Worm (Caenorhabditis elegans) whole organism, L2 larva: ENCODE data around the gene srg-6.

Experiments
- C34F6.9 ChIP-seq: fragments of 150-350 bp; optimal IDR thresholded peaks from 2 replicates; lab custom pipeline; 2014; ENCODE audit warnings: missing biosample characterization, missing genetic modification characterization
- R02D3.7 ChIP-seq: fragments of 150-350 bp; optimal IDR thresholded peaks from 2 replicates; lab custom pipeline; 2014; ENCODE audit warnings: missing biosample characterization, missing genetic modification characterization
- Y55F3AM.14 ChIP-seq: fragments of 200-800 bp; sonication (Bioruptor generic); optimal IDR thresholded peaks from 2 replicates; lab custom pipeline; 2018; ENCODE audit warnings: mild to moderate bottlenecking, missing genetic modification characterization, missing compliant biosample characterization
- ZK546.5 ChIP-seq: sonication (generic microtip); optimal IDR thresholded peaks from 2 replicates; lab custom pipeline; 2017; ENCODE audit warnings: missing biosample characterization, missing genetic modification characterization
- alr-1 ChIP-seq: fragments of 150-350 bp; optimal IDR thresholded peaks from 2 replicates; lab custom pipeline; 2014; ENCODE audit warnings: missing biosample characterization, missing genetic modification characterization
- aly-2 ChIP-seq: fragments of 150-350 bp; optimal IDR thresholded peaks from 2 replicates; lab custom pipeline; 2014; ENCODE audit warnings: missing biosample characterization, missing genetic modification characterization
- ama-1 ChIP-seq: fragments of 150-350 bp; optimal IDR thresholded peaks from 2 replicates; lab custom pipeline; 2018; ENCODE audit warnings: inconsistent platforms
- blmp-1 ChIP-seq: sonication (generic microtip); optimal IDR thresholded peaks from 2 replicates; lab custom pipeline; 2017; ENCODE audit warnings: missing genetic modification characterization, mild to moderate bottlenecking, missing compliant biosample characterization, antibody characterized with exemption, moderate library complexity; ENCODE audit not compliant: insufficient read depth
- ceh-16 ChIP-seq: fragments of 150-350 bp; optimal IDR thresholded peaks from 2 replicates; lab custom pipeline; 2014; ENCODE audit warnings: missing biosample characterization, missing genetic modification characterization
- ceh-82 ChIP-seq: fragments of 150-350 bp; optimal IDR thresholded peaks from 2 replicates; lab custom pipeline; 2014; ENCODE audit warnings: missing biosample characterization, missing genetic modification characterization
- crh-2 ChIP-seq: sonication (generic microtip); optimal IDR thresholded peaks from 2 replicates; lab custom pipeline; 2017; ENCODE audit warnings: missing biosample characterization, missing genetic modification characterization
- egl-27 ChIP-seq: sonication (generic microtip); optimal IDR thresholded peaks from 3 replicates; lab custom pipeline; 2017; ENCODE audit warnings: missing biosample characterization, missing genetic modification reagents, missing genetic modification characterization
- elt-3 ChIP-seq: sonication (generic microtip); optimal IDR thresholded peaks from 2 replicates; lab custom pipeline; 2017; ENCODE audit warnings: missing biosample characterization, missing genetic modification characterization
- fos-1 ChIP-seq: fragments of 150-350 bp; optimal IDR thresholded peaks from 2 replicates; lab custom pipeline; 2014; ENCODE audit warnings: missing biosample characterization, missing genetic modification characterization
- lin-13 ChIP-seq: fragments of 150-350 bp; optimal IDR thresholded peaks from 2 replicates; lab custom pipeline; 2014; ENCODE audit warnings: missing biosample characterization, missing genetic modification reagents, missing genetic modification characterization
- lin-39 ChIP-seq: fragments of 150-350 bp; optimal IDR thresholded peaks from 2 replicates; lab custom pipeline; 2014; ENCODE audit warnings: missing biosample characterization, missing genetic modification reagents, missing genetic modification characterization
- lsy-2 ChIP-seq, 2 experiments: fragments of 150-350 bp in 1 of 2; sonication (generic microtip) in 1 of 2; optimal IDR thresholded peaks; 2 replicates each; lab custom pipeline; 2014 to 2017; ENCODE audit warnings: missing biosample characterization in 2 of 2, missing genetic modification characterization in 2 of 2
- mab-5 ChIP-seq: fragments of 150-350 bp; optimal IDR thresholded peaks from 2 replicates; lab custom pipeline; 2014; ENCODE audit warnings: missing biosample characterization, missing genetic modification characterization
- mbf-1 ChIP-seq: sonication (generic microtip); optimal IDR thresholded peaks from 2 replicates; lab custom pipeline; 2017; ENCODE audit warnings: missing biosample characterization, missing genetic modification characterization
- mdl-1 ChIP-seq, 2 experiments: fragments of 150-350 bp in 1 of 2; sonication (generic microtip) in 1 of 2; optimal IDR thresholded peaks; 2 replicates each; lab custom pipeline; 2017; ENCODE audit warnings: missing biosample characterization in 2 of 2, missing genetic modification characterization in 2 of 2
- nhr-129 ChIP-seq: fragments of 150-350 bp; optimal IDR thresholded peaks from 2 replicates; lab custom pipeline; 2014; ENCODE audit warnings: missing biosample characterization, missing genetic modification characterization
- nhr-21 ChIP-seq: fragments of 150-350 bp; optimal IDR thresholded peaks from 2 replicates; lab custom pipeline; 2014; ENCODE audit warnings: missing biosample characterization, missing genetic modification characterization
- nhr-23 ChIP-seq: fragments of 150-350 bp; optimal IDR thresholded peaks from 2 replicates; lab custom pipeline; 2014; ENCODE audit warnings: missing biosample characterization, missing genetic modification reagents, missing genetic modification characterization
- nhr-237 ChIP-seq: fragments of 150-350 bp; optimal IDR thresholded peaks from 2 replicates; lab custom pipeline; 2014; ENCODE audit warnings: missing biosample characterization, missing genetic modification characterization
- nhr-25 ChIP-seq: fragments of 150-350 bp; sonication (generic microtip); optimal IDR thresholded peaks from 3 replicates; lab custom pipeline; 2014; ENCODE audit warnings: missing biosample characterization, missing genetic modification characterization
- nhr-6 ChIP-seq: fragments of 150-350 bp; optimal IDR thresholded peaks from 2 replicates; lab custom pipeline; 2014; ENCODE audit warnings: missing biosample characterization, missing genetic modification characterization
- nhr-77 ChIP-seq: fragments of 150-350 bp; optimal IDR thresholded peaks from 2 replicates; lab custom pipeline; 2014; ENCODE audit warnings: missing biosample characterization, missing genetic modification characterization
- sem-4 ChIP-seq: fragments of 150-350 bp; optimal IDR thresholded peaks from 2 replicates; lab custom pipeline; 2014; ENCODE audit warnings: missing biosample characterization, missing genetic modification reagents, missing genetic modification characterization
- skn-1 ChIP-seq: sonication (generic microtip); optimal IDR thresholded peaks from 2 replicates; lab custom pipeline; 2017; ENCODE audit warnings: missing biosample characterization, missing genetic modification characterization
- sma-3 ChIP-seq: sonication (generic microtip); optimal IDR thresholded peaks from 2 replicates; lab custom pipeline; 2016; ENCODE audit warnings: missing genetic modification reagents, missing genetic modification characterization, missing compliant biosample characterization
- unc-39 ChIP-seq: fragments of 150-350 bp; optimal IDR thresholded peaks from 2 replicates; lab custom pipeline; 2014; ENCODE audit warnings: missing biosample characterization, missing genetic modification characterization
- unc-55 ChIP-seq: fragments of 150-350 bp; sonication (generic microtip); optimal IDR thresholded peaks from 3 replicates; lab custom pipeline; 2014; ENCODE audit warnings: missing biosample characterization, missing genetic modification reagents, missing genetic modification characterization

The srg-6 gene

ce11 chrIII:6265911-6266310, at the start of gene srg-6:
srg-6 (minus strand) TSS chrIII:6266011.
- TF ChIP-seq nhr-25 (tag; lab: Kevin White, UChicago) (no peak), lsy-2 (tag; optimal IDR thresholded peaks at IDR 0.05; lab: Kevin White, UChicago) (no peak), nhr-129 (tag; lab: Kevin White, UChicago) (no peak), nhr-77 (tag; lab: Kevin White, UChicago) (no peak), lin-39 (no peak), aly-2 (tag; lab: Kevin White, UChicago) (no peak), nhr-237 (tag; lab: Kevin White, UChicago) (no peak), elt-3 (tag; lab: Kevin White, UChicago) (no peak), unc-55 (no peak), ama-1 (lab: Kevin White, UChicago) (no peak), lin-13 (GFP tag; lab: Kevin White, UChicago) (no peak), fos-1 (tag; lab: Kevin White, UChicago) (no peak), ceh-82 (tag; lab: Kevin White, UChicago) (no peak), skn-1 (tag; lab: Kevin White, UChicago) (no peak), unc-39 (tag; lab: Kevin White, UChicago) (no peak), alr-1 (tag; lab: Kevin White, UChicago) (no peak), sem-4 (no peak), nhr-23 (tag; lab: Kevin White, UChicago) (no peak)

- no peak for TF ChIP-seq R02D3.7 (tag; lab: Kevin White, UChicago)
- no peak for TF ChIP-seq nhr-21 (tag; lab: Kevin White, UChicago)
- no peak for TF ChIP-seq ZK546.5 (tag; lab: Kevin White, UChicago)
- no peak for TF ChIP-seq sma-3 (GFP tag; lab: Kevin White, UChicago)
- no peak for TF ChIP-seq nhr-23 (tag; lab: Kevin White, UChicago)
- TF ChIP-seq elt-3 (tag; lab: Kevin White, UChicago) = no peak
- no peak for TF ChIP-seq egl-27 (tag; lab: Kevin White, UChicago)
- no peak for TF ChIP-seq ceh-16 (tag; lab: Kevin White, UChicago)
- no peak for TF ChIP-seq nhr-237 (tag; lab: Kevin White, UChicago)
- TF ChIP-seq Y55F3AM.14 (GFP tag; lab: Kevin White, UChicago) = no peak
- no peak for TF ChIP-seq nhr-6 (tag; lab: Kevin White, UChicago)
- TF ChIP-seq ceh-82 (tag; lab: Kevin White, UChicago) = no peak
- no peak for TF ChIP-seq blmp-1 (tag; lab: Kevin White, UChicago)
- no peak for TF ChIP-seq nhr-129 (tag; lab: Kevin White, UChicago)
- TF ChIP-seq mbf-1 (tag; lab: Kevin White, UChicago) = no peak
Measured at ce11 chrIII:6315515-6315914, 49.7 kb upstream of the srg-6 start.

- TF ChIP-seq crh-2 (tag; lab: Kevin White, UChicago) (peak; percentile 35), unc-55 (no peak), mdl-1 (tag; optimal IDR thresholded peaks at IDR 0.05; lab: Kevin White, UChicago) (no peak)
Measured at ce11 chrIII:6312244-6312643, 46.4 kb upstream of the srg-6 start.

ce11 chrIII:6311452-6311851, 45.6 kb upstream of the srg-6 start:
- peak; percentile 90 for TF ChIP-seq mab-5 (tag; lab: Kevin White, UChicago)
- TF ChIP-seq ZK546.5 (tag; lab: Kevin White, UChicago) = no peak
- TF ChIP-seq unc-55 = peak; percentile 53

- TF ChIP-seq C34F6.9 (peak; percentile 2), mdl-1 (tag; optimal IDR thresholded peaks at IDR 0.05; lab: Kevin White, UChicago) (no peak)
Measured at ce11 chrIII:6310352-6310751, 44.5 kb upstream of the srg-6 start.

- TF ChIP-seq nhr-129 (tag; lab: Kevin White, UChicago) = no peak
Measured at ce11 chrIII:6309066-6309465, 43.3 kb upstream of the srg-6 start, which contains the start of gene gar-2. gar-2 (plus strand) TSS chrIII:6309366.
